Worm (Caenorhabditis elegans) whole organism, L1 larva: ENCODE measurements around the gene hmg-12.

ENCODE experiments used
- C04F5.9 ChIP-seq: sonication (generic microtip); optimal IDR thresholded peaks from 2 replicates; lab custom pipeline; 2016; ENCODE audit warnings: missing genetic modification characterization, missing compliant biosample characterization
- C16A3.4 ChIP-seq: fragments of 150-350 bp; optimal IDR thresholded peaks from 2 replicates; lab custom pipeline; 2014; ENCODE audit warnings: missing biosample characterization, missing genetic modification characterization
- F16B12.6 ChIP-seq: fragments of 150-350 bp; optimal IDR thresholded peaks from 2 replicates; lab custom pipeline; 2014; ENCODE audit warnings: missing biosample characterization, missing genetic modification characterization
- Y116A8C.19 ChIP-seq: sonication (generic microtip); optimal IDR thresholded peaks from 2 replicates; lab custom pipeline; 2016; ENCODE audit warnings: missing compliant biosample characterization, missing genetic modification characterization, borderline replicate concordance
- alr-1 ChIP-seq: fragments of 200-800 bp; sonication (Bioruptor generic); optimal IDR thresholded peaks from 2 replicates; lab custom pipeline; 2018; ENCODE audit warnings: borderline replicate concordance, mild to moderate bottlenecking, missing genetic modification characterization, missing compliant biosample characterization
- aly-2 ChIP-seq: fragments of 150-350 bp; optimal IDR thresholded peaks from 2 replicates; lab custom pipeline; 2014; ENCODE audit warnings: missing biosample characterization, missing genetic modification characterization
- ama-1 ChIP-seq: fragments of 150-350 bp; optimal IDR thresholded peaks from 2 replicates; lab custom pipeline; 2014
- blmp-1 ChIP-seq: fragments of 150-350 bp; optimal IDR thresholded peaks from 2 replicates; lab custom pipeline; 2014; ENCODE audit warnings: missing biosample characterization, missing genetic modification characterization
- ceh-63 ChIP-seq: fragments of 200-800 bp; sonication (Bioruptor generic); optimal IDR thresholded peaks from 2 replicates; lab custom pipeline; 2018; ENCODE audit warnings: mild to moderate bottlenecking, missing genetic modification characterization, missing compliant biosample characterization
- ceh-90 ChIP-seq: sonication (generic microtip); optimal IDR thresholded peaks from 2 replicates; lab custom pipeline; 2016; ENCODE audit warnings: missing genetic modification characterization, missing compliant biosample characterization
- dpl-1 ChIP-seq, 3 experiments: fragments of 150-350 bp in 2 of 3; sonication (generic microtip) in 1 of 3; optimal IDR thresholded peaks; 2 replicates each; lab custom pipeline; 2014 to 2017; ENCODE audit warnings: missing biosample characterization in 3 of 3, missing genetic modification characterization in 3 of 3, missing genetic modification reagents in 3 of 3
- efl-1 ChIP-seq, 4 experiments: fragments of 150-350 bp; optimal IDR thresholded peaks in 3 of 4; peaks in 1 of 4; 1 replicate in 1 of 4; 2 replicates in 3 of 4; lab custom pipeline; 2014; ENCODE audit warnings: missing biosample characterization in 2 of 4, missing genetic modification characterization in 2 of 4, missing genetic modification reagents in 2 of 4
- egl-13 ChIP-seq: sonication (generic microtip); optimal IDR thresholded peaks from 2 replicates; lab custom pipeline; 2016; ENCODE audit warnings: missing genotype, missing genetic modification reagents, missing genetic modification characterization, missing compliant biosample characterization
- ets-5 ChIP-seq: fragments of 200-800 bp; sonication (Bioruptor generic); IDR thresholded peaks from 2 replicates; pipeline ENCODE4 v1.3.6; 2022; ENCODE audit warnings: missing genetic modification characterization, missing compliant biosample characterization
- hlh-17 ChIP-seq: fragments of 200-800 bp; sonication (Bioruptor generic); optimal IDR thresholded peaks from 2 replicates; lab custom pipeline; 2018; ENCODE audit warnings: missing genetic modification characterization, mild to moderate bottlenecking, missing compliant biosample characterization, moderate library complexity, borderline replicate concordance
- hpl-2 ChIP-seq: fragments of 150-350 bp; optimal IDR thresholded peaks from 2 replicates; lab custom pipeline; 2014; ENCODE audit warnings: missing biosample characterization, missing genetic modification reagents, missing genetic modification characterization
- lin-14 ChIP-seq: fragments of 200-800 bp; sonication (Bioruptor generic); optimal IDR thresholded peaks from 2 replicates; lab custom pipeline; 2018; ENCODE audit warnings: mild to moderate bottlenecking, missing genetic modification characterization, moderate library complexity, missing compliant biosample characterization
- lsy-2 ChIP-seq, 2 experiments: fragments of 150-350 bp; optimal IDR thresholded peaks; 2 replicates each; lab custom pipeline; 2014; ENCODE audit warnings: missing biosample characterization in 2 of 2, missing genetic modification characterization in 2 of 2
- mab-9 ChIP-seq: fragments of 200-800 bp; sonication (Bioruptor generic); IDR thresholded peaks from 2 replicates; pipeline ENCODE4 v1.3.6; 2022; ENCODE audit warnings: missing genetic modification reagents, missing genetic modification characterization, missing compliant biosample characterization
- mdl-1 ChIP-seq, 2 experiments: fragments of 150-350 bp; optimal IDR thresholded peaks; 2 replicates each; lab custom pipeline; 2014 to 2017; ENCODE audit warnings: missing biosample characterization in 2 of 2, missing genetic modification characterization in 2 of 2, inconsistent platforms in 1 of 2
- mep-1 ChIP-seq: fragments of 150-350 bp; optimal IDR thresholded peaks from 2 replicates; lab custom pipeline; 2014; ENCODE audit warnings: missing biosample characterization, missing genetic modification characterization
- nhr-11 ChIP-seq: fragments of 150-350 bp; optimal IDR thresholded peaks from 2 replicates; lab custom pipeline; 2014; ENCODE audit warnings: missing biosample characterization, missing genetic modification characterization
- nhr-12 ChIP-seq: sonication (generic microtip); optimal IDR thresholded peaks from 2 replicates; lab custom pipeline; 2017; ENCODE audit warnings: missing biosample characterization, missing genetic modification characterization
- nhr-20 ChIP-seq: sonication (generic microtip); optimal IDR thresholded peaks from 2 replicates; lab custom pipeline; 2016; ENCODE audit warnings: mild to moderate bottlenecking, missing genetic modification characterization, missing compliant biosample characterization
- nhr-237 ChIP-seq: fragments of 150-350 bp; optimal IDR thresholded peaks from 2 replicates; lab custom pipeline; 2014; ENCODE audit warnings: missing biosample characterization, missing genetic modification characterization
- nhr-28 ChIP-seq: fragments of 150-350 bp; optimal IDR thresholded peaks from 2 replicates; lab custom pipeline; 2014; ENCODE audit warnings: missing biosample characterization, missing genetic modification characterization
- nhr-90 ChIP-seq: sonication (generic microtip); optimal IDR thresholded peaks from 2 replicates; lab custom pipeline; 2016; ENCODE audit warnings: mild to moderate bottlenecking, missing genetic modification characterization, missing compliant biosample characterization; ENCODE audit not compliant: poor library complexity
- pax-3 ChIP-seq: fragments of 200-800 bp; sonication (Bioruptor generic); optimal IDR thresholded peaks from 2 replicates; lab custom pipeline; 2018; ENCODE audit warnings: mild to moderate bottlenecking, missing genetic modification characterization, moderate library complexity, missing compliant biosample characterization
- pqm-1 ChIP-seq: sonication (generic microtip); optimal IDR thresholded peaks from 3 replicates; lab custom pipeline; 2017; ENCODE audit warnings: missing biosample characterization, missing genetic modification characterization
- snpc-4 ChIP-seq: fragments of 150-350 bp; optimal IDR thresholded peaks from 2 replicates; lab custom pipeline; 2014; ENCODE audit warnings: missing biosample characterization, missing genetic modification characterization
- swsn-7 ChIP-seq: sonication (generic microtip); optimal IDR thresholded peaks from 2 replicates; lab custom pipeline; 2016; ENCODE audit warnings: missing genetic modification characterization, missing compliant biosample characterization
- unc-86 ChIP-seq: sonication (generic microtip); optimal IDR thresholded peaks from 2 replicates; lab custom pipeline; 2016; ENCODE audit warnings: missing genetic modification characterization, missing compliant biosample characterization
- vab-15 ChIP-seq: sonication (generic microtip); optimal IDR thresholded peaks from 2 replicates; lab custom pipeline; 2017; ENCODE audit warnings: missing genotype, mild to moderate bottlenecking, missing genetic modification characterization, missing compliant biosample characterization
- zag-1 ChIP-seq: fragments of 150-350 bp; optimal IDR thresholded peaks from 2 replicates; lab custom pipeline; 2014; ENCODE audit warnings: missing biosample characterization, missing genetic modification characterization
- zip-4 ChIP-seq: fragments of 200-800 bp; sonication (Bioruptor generic); optimal IDR thresholded peaks from 2 replicates; lab custom pipeline; 2018; ENCODE audit warnings: mild to moderate bottlenecking, missing genetic modification characterization, moderate library complexity, missing compliant biosample characterization
- ztf-4 ChIP-seq: fragments of 150-350 bp; optimal IDR thresholded peaks from 2 replicates; lab custom pipeline; 2014; ENCODE audit warnings: missing biosample characterization, missing genetic modification characterization

Gene hmg-12

ce11 chrII:11926501-11926900 lies 10.2 kb downstream of the hmg-12 start:
- TF ChIP-seq nhr-12 (tag; lab: Kevin White, UChicago) (no peak), hpl-2 (no peak)

ce11 chrII:11928752-11929151 lies 12.4 kb downstream of the hmg-12 start:
- TF ChIP-seq lin-14 (GFP tag; lab: Kevin White, UChicago) (peak; percentile 26), mab-9 (GFP tag; lab: Robert Waterston, UW) (no peak), zip-4 (no peak), pqm-1 (tag; lab: Kevin White, UChicago) (no peak), ceh-63 (GFP tag; lab: Kevin White, UChicago) (no peak), egl-13 (tag; lab: Kevin White, UChicago) (no peak), nhr-90 (tag; lab: Kevin White, UChicago) (no peak), efl-1 (optimal IDR thresholded peaks at IDR 0.05; lab: Kevin White, UChicago) (no peak), efl-1 (GFP tag; optimal IDR thresholded peaks at IDR 0.05 in 1 of 2; lab: Kevin White, UChicago) (peak in 1 of 2 experiments; percentile 65), F16B12.6 (tag; lab: Kevin White, UChicago) (no peak), ceh-90 (no peak), unc-86 (tag; lab: Kevin White, UChicago) (no peak), Y116A8C.19 (tag; lab: Kevin White, UChicago) (no peak), lsy-2 (tag; optimal IDR thresholded peaks at IDR 0.05; lab: Kevin White, UChicago) (no peak), C04F5.9 (tag; lab: Kevin White, UChicago) (no peak), nhr-20 (tag; lab: Kevin White, UChicago) (no peak), zag-1 (tag; lab: Kevin White, UChicago) (no peak), snpc-4 (tag; lab: Kevin White, UChicago) (no peak), C16A3.4 (tag; lab: Kevin White, UChicago) (no peak), mdl-1 (tag; optimal IDR thresholded peaks at IDR 0.05; lab: Kevin White, UChicago) (no peak), nhr-237 (tag; lab: Kevin White, UChicago) (no peak), ets-5 (no peak), swsn-7 (no peak), blmp-1 (peak; percentile 78), vab-15 (tag; lab: Kevin White, UChicago) (no peak), hpl-2 (no peak)
- TF ChIP-seq, all 84 proteins: peak for 3

- TF ChIP-seq mab-9 (GFP tag; lab: Robert Waterston, UW) (no peak), pax-3 (tag; lab: Kevin White, UChicago) (no peak), nhr-28 (tag; lab: Kevin White, UChicago) (no peak), hlh-17 (GFP tag; lab: Kevin White, UChicago) (no peak), C04F5.9 (tag; lab: Kevin White, UChicago) (no peak), pqm-1 (tag; lab: Kevin White, UChicago) (no peak), ama-1 (no peak), alr-1 (tag; lab: Kevin White, UChicago) (no peak), nhr-11 (no peak), mep-1 (no peak), dpl-1 (GFP tag; optimal IDR thresholded peaks at IDR 0.05; lab: Kevin White, UChicago) (no peak), C16A3.4 (tag; lab: Kevin White, UChicago) (no peak)
Measured at ce11 chrII:11930132-11930531, 13.8 kb downstream of the hmg-12 start.

ce11 chrII:11935266-11935665 lies 19.0 kb downstream of the hmg-12 start, which contains the start of gene lin-29:
TSS of gene lin-29 (minus strand) at chrII:11935343.
- TF ChIP-seq blmp-1 (peak; percentile 73), aly-2 (tag; lab: Kevin White, UChicago) (no peak)

- TF ChIP-seq mab-9 (GFP tag; lab: Robert Waterston, UW) (no peak), efl-1 (optimal IDR thresholded peaks at IDR 0.05; lab: Kevin White, UChicago) (no peak), efl-1 (GFP tag; optimal IDR thresholded peaks at IDR 0.05 in 1 of 2; lab: Kevin White, UChicago) (peak in 1 of 2 experiments; percentile 66), ztf-4 (no peak)
Measured at ce11 chrII:11936393-11936792, 20.1 kb downstream of the hmg-12 start.
